Worm (Caenorhabditis elegans): Measurements from ENCODE around the gene C44B7.11.

The C44B7.11 gene

DNA sequence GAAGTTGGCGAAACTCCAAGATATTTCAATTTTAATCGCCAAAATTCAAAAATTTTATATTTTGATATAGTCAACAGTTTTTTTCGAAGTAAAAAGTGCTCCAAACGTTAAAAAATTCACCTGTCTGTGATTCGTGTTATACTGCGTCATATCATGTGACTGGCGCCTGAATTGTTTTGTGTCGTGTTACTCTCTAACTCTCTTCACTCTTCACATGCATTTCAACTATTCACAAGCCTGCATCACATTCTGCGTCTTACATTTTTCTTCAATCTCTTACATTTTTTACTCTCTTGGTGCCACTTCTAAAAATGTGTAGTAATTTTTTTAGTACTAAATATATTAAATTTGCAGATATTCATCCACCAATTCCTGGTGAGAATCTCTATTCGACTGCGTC, 31.1 kb upstream of the C44B7.11 start, which contains the start of gene flcn-1:
flcn-1 (plus strand) TSS at position 348 of the 400 bp plus-strand sequence.
- TF ChIP-seq hmg-1.2 (GFP tag; IDR thresholded peaks at IDR 0.05), result peak; percentile 62; the same call in 1 of the 2 replicates
- TF ChIP-seq lin-35 (GFP tag; optimal IDR thresholded peaks at IDR 0.05), result peak in 1 of 3 experiments; percentile 44
- no peak for TF ChIP-seq Y67H2A.10 (GFP tag; conservative IDR thresholded peaks at IDR 0.05)
- TF ChIP-seq T26A5.8 (tag; optimal IDR thresholded peaks at IDR 0.05), result no peak
- TF ChIP-seq mxl-1 (tag; optimal IDR thresholded peaks at IDR 0.05), result no peak
- TF ChIP-seq rpc-1 (optimal IDR thresholded peaks at IDR 0.05), result no peak
- TF ChIP-seq rpc-1 (tag; optimal IDR thresholded peaks at IDR 0.05), result no peak
- TF ChIP-seq cebp-1 (GFP tag; IDR thresholded peaks at IDR 0.05), result no peak
- TF ChIP-seq cebp-1 (tag; optimal IDR thresholded peaks at IDR 0.05), result peak; percentile 38
- TF ChIP-seq F49E8.2 (tag; optimal IDR thresholded peaks at IDR 0.05; ENCODE audit: insufficient read depth), result no peak
- peak; percentile 2 for TF ChIP-seq nhr-80 (tag; optimal IDR thresholded peaks at IDR 0.05)
- no peak for TF ChIP-seq ztf-25 (GFP tag; IDR thresholded peaks at IDR 0.05)
- no peak for TF ChIP-seq ama-1 (optimal IDR thresholded peaks at IDR 0.05)
- no peak for TF ChIP-seq ama-1 (GFP tag; optimal IDR thresholded peaks at IDR 0.05)
- TF ChIP-seq rcor-1 (GFP tag; IDR thresholded peaks at IDR 0.05), result no peak
- peak; percentile 25; the same call in 1 of the 2 replicates for TF ChIP-seq nfyb-1 (GFP tag; IDR thresholded peaks at IDR 0.05)
- TF ChIP-seq ztf-3 (GFP tag; optimal IDR thresholded peaks at IDR 0.05), result no peak
- TF ChIP-seq aptf-3 (GFP tag; IDR thresholded peaks at IDR 0.05), result no peak
- no peak for TF ChIP-seq lsl-1 (GFP tag; optimal IDR thresholded peaks at IDR 0.05)
- TF ChIP-seq attf-3 (GFP tag; conservative IDR thresholded peaks at IDR 0.05), result no peak
- TF ChIP-seq K12H6.12 (tag; optimal IDR thresholded peaks at IDR 0.05), result no peak
- TF ChIP-seq Y56A3A.18 (GFP tag; IDR thresholded peaks at IDR 0.05), result no peak
- no peak for TF ChIP-seq him-1 (tag; optimal IDR thresholded peaks at IDR 0.05)
- no peak for TF ChIP-seq ekl-4 (GFP tag; IDR thresholded peaks at IDR 0.05)
- TF ChIP-seq pha-4 (tag; optimal IDR thresholded peaks at IDR 0.05), result no peak
- TF ChIP-seq attf-5 (GFP tag; optimal IDR thresholded peaks at IDR 0.05), result peak; percentile 22
- no peak for TF ChIP-seq hrde-1 (tag; optimal IDR thresholded peaks at IDR 0.05; ENCODE audit: borderline replicate concordance)
- no peak for TF ChIP-seq nhr-90 (tag; optimal IDR thresholded peaks at IDR 0.05)
- no peak for TF ChIP-seq sea-2 (GFP tag; IDR thresholded peaks at IDR 0.05)
- TF ChIP-seq madf-8 (GFP tag; conservative IDR thresholded peaks at IDR 0.05), result no peak
- TF ChIP-seq lin-54 (GFP tag; optimal IDR thresholded peaks at IDR 0.05), result no peak
- TF ChIP-seq F23B12.7 (tag; optimal IDR thresholded peaks at IDR 0.05; ENCODE audit: insufficient read depth), result no peak
- peak; percentile 17 for TF ChIP-seq ceh-27 (GFP tag; optimal IDR thresholded peaks at IDR 0.05)
- TF ChIP-seq ceh-91 (GFP tag; IDR thresholded peaks at IDR 0.05), result no peak
- no peak for TF ChIP-seq D2030.7 (GFP tag; IDR thresholded peaks at IDR 0.05)
- no peak for TF ChIP-seq F22D6.2 (tag; optimal IDR thresholded peaks at IDR 0.05)
- TF ChIP-seq ceh-58 (GFP tag; IDR thresholded peaks at IDR 0.05), result no peak
- no peak for TF ChIP-seq ztf-26 (tag; optimal IDR thresholded peaks at IDR 0.05)
- no peak for TF ChIP-seq B0261.1 (tag; optimal IDR thresholded peaks at IDR 0.05)
- no peak for TF ChIP-seq snpc-3.4 (tag; optimal IDR thresholded peaks at IDR 0.05)

ce11 chrII:6927603-6928002, 30.3 kb upstream of the C44B7.11 start, which contains the start of gene F22D3.4:
Gene F22D3.4 (minus strand): TSS chrII:6927603.
- TF ChIP-seq nhr-80 (tag; optimal IDR thresholded peaks at IDR 0.05) (peak; percentile 43), madf-10 (tag; optimal IDR thresholded peaks at IDR 0.05) (no peak)
